Worm (Caenorhabditis elegans) whole organism, young adult: ENCODE results near the gene Y49E10.21.
A peak's percentile ranks its signal among the peaks of the same experiment; 100 is the strongest.

Experiments
- B0035.1 ChIP-seq: sonication (generic microtip); optimal IDR thresholded peaks from 2 replicates; lab custom pipeline; 2016; ENCODE audit warnings: missing genetic modification characterization, mild to moderate bottlenecking, missing compliant biosample characterization, missing genotype, missing genetic modification reagents
- C17E4.6 ChIP-seq: fragments of 200-800 bp; sonication (Bioruptor generic); IDR thresholded peaks from 2 replicates; pipeline ENCODE4 v1.3.6; 2022; ENCODE audit warnings: missing genetic modification reagents, missing genetic modification characterization, missing compliant biosample characterization
- F22D6.2 ChIP-seq: sonication (generic microtip); optimal IDR thresholded peaks from 2 replicates; lab custom pipeline; 2016; ENCODE audit warnings: mild to moderate bottlenecking, missing genetic modification characterization, missing compliant biosample characterization
- F37B4.10 ChIP-seq: fragments of 200-800 bp; sonication (Bioruptor generic); IDR thresholded peaks from 2 replicates; pipeline ENCODE4 v1.3.6; 2022; ENCODE audit warnings: missing genetic modification characterization, missing compliant biosample characterization
- F52B5.7 ChIP-seq: sonication (generic microtip); optimal IDR thresholded peaks from 2 replicates; lab custom pipeline; 2016; ENCODE audit warnings: mild to moderate bottlenecking, missing genetic modification characterization, missing compliant biosample characterization
- F57C9.4 ChIP-seq: sonication (generic microtip); optimal IDR thresholded peaks from 2 replicates; lab custom pipeline; 2017; ENCODE audit warnings: mild to moderate bottlenecking, missing genetic modification characterization, missing compliant biosample characterization
- Y53G8AR.9 ChIP-seq: fragments of 200-800 bp; sonication (Bioruptor generic); conservative IDR thresholded peaks from 2 replicates; pipeline ENCODE4 v1.3.6; 2022; ENCODE audit warnings: missing genetic modification reagents, missing genetic modification characterization, missing compliant biosample characterization
- Y56A3A.18 ChIP-seq: fragments of 200-800 bp; sonication (Bioruptor generic); IDR thresholded peaks from 2 replicates; pipeline ENCODE4 v1.3.6; 2022; ENCODE audit warnings: missing genetic modification reagents, missing genetic modification characterization, missing compliant biosample characterization
- Y79H2A.3 ChIP-seq: fragments of 200-800 bp; sonication (Bioruptor generic); conservative IDR thresholded peaks from 2 replicates; pipeline ENCODE4 v1.3.6; 2022; ENCODE audit warnings: missing genetic modification reagents, missing genetic modification characterization, missing compliant biosample characterization
- Y95B8A.8 ChIP-seq: fragments of 200-800 bp; sonication (Bioruptor generic); IDR thresholded peaks from 2 replicates; pipeline ENCODE4 v1.3.6; 2022; ENCODE audit warnings: missing genetic modification reagents, missing genetic modification characterization, missing compliant biosample characterization
- aptf-3 ChIP-seq: fragments of 200-800 bp; sonication (Bioruptor generic); IDR thresholded peaks from 2 replicates; pipeline ENCODE4 v1.3.6; 2022; ENCODE audit warnings: missing genetic modification characterization, missing compliant biosample characterization
- attf-5 ChIP-seq: fragments of 200-800 bp; sonication (Bioruptor generic); optimal IDR thresholded peaks from 2 replicates; lab custom pipeline; 2018; ENCODE audit warnings: mild to moderate bottlenecking, missing genetic modification characterization, missing compliant biosample characterization
- attf-6 ChIP-seq: fragments of 200-800 bp; sonication (Bioruptor generic); IDR thresholded peaks from 2 replicates; pipeline ENCODE4 v1.3.6; 2022; ENCODE audit warnings: missing genetic modification reagents, missing genetic modification characterization, missing compliant biosample characterization
- ccch-3 ChIP-seq: fragments of 200-800 bp; sonication (Bioruptor generic); optimal IDR thresholded peaks from 2 replicates; lab custom pipeline; 2018; ENCODE audit warnings: mild to moderate bottlenecking, missing genetic modification characterization, missing compliant biosample characterization
- cebp-1 ChIP-seq, 2 experiments: fragments of 200-800 bp in 1 of 2; sonication (Bioruptor generic) in 1 of 2; sonication (generic microtip) in 1 of 2; IDR thresholded peaks in 1 of 2; optimal IDR thresholded peaks in 1 of 2; 2 replicates each; pipeline versions ENCODE4 v1.3.6 to Lab custom; 2017 to 2022; ENCODE audit warnings: missing compliant biosample characterization in 2 of 2, missing genetic modification characterization in 2 of 2, mild to moderate bottlenecking in 1 of 2, missing genetic modification reagents in 1 of 2, moderate library complexity in 1 of 2
- cebp-2 ChIP-seq: fragments of 200-800 bp; sonication (Bioruptor generic); IDR thresholded peaks from 2 replicates; pipeline ENCODE4 v1.3.6; 2022; ENCODE audit warnings: missing genetic modification characterization, missing compliant biosample characterization
- ceh-100 ChIP-seq: fragments of 200-800 bp; sonication (Bioruptor generic); IDR thresholded peaks from 2 replicates; pipeline ENCODE4 v1.3.6; 2022; ENCODE audit warnings: missing genetic modification reagents, missing genetic modification characterization, missing compliant biosample characterization
- ceh-27 ChIP-seq: fragments of 200-800 bp; sonication (Bioruptor generic); optimal IDR thresholded peaks from 2 replicates; lab custom pipeline; 2018; ENCODE audit warnings: mild to moderate bottlenecking, missing genetic modification characterization, moderate library complexity, missing compliant biosample characterization
- ceh-79 ChIP-seq: sonication (generic microtip); optimal IDR thresholded peaks from 2 replicates; lab custom pipeline; 2017; ENCODE audit warnings: mild to moderate bottlenecking, missing genetic modification characterization, missing compliant biosample characterization
- die-1 ChIP-seq: sonication (generic microtip); optimal IDR thresholded peaks from 2 replicates; lab custom pipeline; 2016; ENCODE audit warnings: missing genotype, mild to moderate bottlenecking, missing genetic modification characterization, missing compliant biosample characterization
- egl-18 ChIP-seq: fragments of 200-800 bp; sonication (Bioruptor generic); IDR thresholded peaks from 2 replicates; pipeline ENCODE4 v1.3.6; 2022; ENCODE audit warnings: missing genetic modification reagents, missing genetic modification characterization, missing compliant biosample characterization
- egrh-3 ChIP-seq: fragments of 200-800 bp; sonication (Bioruptor generic); IDR thresholded peaks from 2 replicates; pipeline ENCODE4 v1.3.6; 2022; ENCODE audit warnings: missing genetic modification reagents, missing genetic modification characterization, missing compliant biosample characterization
- ekl-4 ChIP-seq: fragments of 200-800 bp; sonication (Bioruptor generic); IDR thresholded peaks from 2 replicates; pipeline ENCODE4 v1.3.6; 2022; ENCODE audit warnings: missing genetic modification reagents, missing genetic modification characterization, missing compliant biosample characterization
- ets-4 ChIP-seq: fragments of 200-800 bp; sonication (Bioruptor generic); optimal IDR thresholded peaks from 2 replicates; lab custom pipeline; 2018; ENCODE audit warnings: mild to moderate bottlenecking, missing genetic modification characterization, missing compliant biosample characterization
- hmg-1.2 ChIP-seq: fragments of 200-800 bp; sonication (Bioruptor generic); IDR thresholded peaks from 2 replicates; pipeline ENCODE4 v1.3.6; 2022; ENCODE audit warnings: missing genetic modification reagents, missing genetic modification characterization, missing compliant biosample characterization
- hrde-1 ChIP-seq: sonication (generic microtip); optimal IDR thresholded peaks from 2 replicates; lab custom pipeline; 2016; ENCODE audit warnings: missing genetic modification characterization, mild to moderate bottlenecking, missing compliant biosample characterization, moderate library complexity, missing genotype, missing genetic modification reagents, borderline replicate concordance
- lag-1 ChIP-seq: fragments of 200-800 bp; sonication (Bioruptor generic); IDR thresholded peaks from 2 replicates; pipeline ENCODE4 v1.3.6; 2022; ENCODE audit warnings: missing genetic modification reagents, missing genetic modification characterization, missing compliant biosample characterization
- let-607 ChIP-seq, 2 experiments: fragments of 200-800 bp in 1 of 2; sonication (Bioruptor generic) in 1 of 2; sonication (generic microtip) in 1 of 2; optimal IDR thresholded peaks; 2 replicates each; lab custom pipeline; 2016 to 2018; ENCODE audit warnings: mild to moderate bottlenecking in 2 of 2, missing compliant biosample characterization in 2 of 2, missing genetic modification characterization in 2 of 2, moderate library complexity in 2 of 2, missing genotype in 1 of 2
- lin-26 ChIP-seq: fragments of 200-800 bp; sonication (Bioruptor generic); IDR thresholded peaks from 2 replicates; pipeline ENCODE4 v1.3.6; 2022; ENCODE audit warnings: missing genetic modification reagents, missing genetic modification characterization, missing compliant biosample characterization
- lsl-1 ChIP-seq: fragments of 200-800 bp; sonication (Bioruptor generic); optimal IDR thresholded peaks from 2 replicates; lab custom pipeline; 2018; ENCODE audit warnings: mild to moderate bottlenecking, missing genetic modification characterization, moderate library complexity, missing compliant biosample characterization
- lsy-27 ChIP-seq: sonication (generic microtip); optimal IDR thresholded peaks from 2 replicates; lab custom pipeline; 2017; ENCODE audit warnings: missing genetic modification characterization, mild to moderate bottlenecking, missing compliant biosample characterization, antibody characterized with exemption, missing genotype, borderline replicate concordance; ENCODE audit not compliant: insufficient read depth
- madf-3 ChIP-seq: fragments of 200-800 bp; sonication (Bioruptor generic); IDR thresholded peaks from 2 replicates; pipeline ENCODE4 v1.3.6; 2022; ENCODE audit warnings: missing genetic modification reagents, missing genetic modification characterization, missing compliant biosample characterization
- mxl-1 ChIP-seq: sonication (generic microtip); optimal IDR thresholded peaks from 2 replicates; lab custom pipeline; 2016; ENCODE audit warnings: missing genetic modification characterization, missing compliant biosample characterization
- nfya-2 ChIP-seq: fragments of 200-800 bp; sonication (Bioruptor generic); IDR thresholded peaks from 2 replicates; pipeline ENCODE4 v1.3.6; 2022; ENCODE audit warnings: missing genetic modification reagents, missing genetic modification characterization, missing compliant biosample characterization
- nhr-120 ChIP-seq: fragments of 200-800 bp; sonication (Bioruptor generic); IDR thresholded peaks from 2 replicates; pipeline ENCODE4 v1.3.6; 2022; ENCODE audit warnings: missing genetic modification characterization, missing compliant biosample characterization
- pbrm-1 ChIP-seq: fragments of 200-800 bp; sonication (Bioruptor generic); IDR thresholded peaks from 2 replicates; pipeline ENCODE4 v1.3.6; 2022; ENCODE audit warnings: missing genetic modification reagents, missing genetic modification characterization, missing compliant biosample characterization
- rec-8 ChIP-seq, 2 experiments: sonication (generic microtip); optimal IDR thresholded peaks; 2 replicates each; lab custom pipeline; 2016; ENCODE audit warnings: mild to moderate bottlenecking in 2 of 2, missing genetic modification characterization in 2 of 2, missing genetic modification reagents in 2 of 2, missing genotype in 2 of 2, missing biosample characterization in 1 of 2, missing compliant biosample characterization in 1 of 2, moderate library complexity in 1 of 2
- repo-1 ChIP-seq: sonication (generic microtip); optimal IDR thresholded peaks from 2 replicates; lab custom pipeline; 2017; ENCODE audit warnings: mild to moderate bottlenecking, missing genetic modification characterization, missing compliant biosample characterization
- snpc-1.3 ChIP-seq: sonication (generic microtip); optimal IDR thresholded peaks from 2 replicates; lab custom pipeline; 2017; ENCODE audit warnings: missing genetic modification characterization, mild to moderate bottlenecking, missing compliant biosample characterization, antibody characterized with exemption, moderate library complexity, missing genotype, missing genetic modification reagents; ENCODE audit not compliant: insufficient read depth
- snpc-3.4 ChIP-seq: sonication (generic microtip); optimal IDR thresholded peaks from 2 replicates; lab custom pipeline; 2017; ENCODE audit warnings: missing genetic modification characterization, mild to moderate bottlenecking, missing compliant biosample characterization, antibody characterized with exemption, moderate library complexity, missing genotype, missing genetic modification reagents
- tlf-1 ChIP-seq: fragments of 200-800 bp; sonication (Bioruptor generic); optimal IDR thresholded peaks from 2 replicates; lab custom pipeline; 2018; ENCODE audit warnings: mild to moderate bottlenecking, missing genetic modification characterization, missing compliant biosample characterization
- unc-130 ChIP-seq: sonication (generic microtip); optimal IDR thresholded peaks from 2 replicates; lab custom pipeline; 2016; ENCODE audit warnings: missing genetic modification reagents, missing genetic modification characterization, missing compliant biosample characterization
- xnd-1 ChIP-seq: sonication (generic microtip); optimal IDR thresholded peaks from 2 replicates; lab custom pipeline; 2016; ENCODE audit warnings: missing genotype, missing genetic modification reagents, missing genetic modification characterization, missing compliant biosample characterization
- zim-3 ChIP-seq: sonication (generic microtip); optimal IDR thresholded peaks from 2 replicates; lab custom pipeline; 2017; ENCODE audit warnings: mild to moderate bottlenecking, missing genetic modification characterization, moderate library complexity, missing compliant biosample characterization
- ztf-26 ChIP-seq: sonication (generic microtip); optimal IDR thresholded peaks from 2 replicates; lab custom pipeline; 2017; ENCODE audit warnings: missing genetic modification characterization, missing compliant biosample characterization
- ztf-28 ChIP-seq: fragments of 200-800 bp; sonication (Bioruptor generic); IDR thresholded peaks from 2 replicates; pipeline ENCODE4 v1.3.6; 2022; ENCODE audit warnings: missing genetic modification reagents, missing genetic modification characterization, missing compliant biosample characterization

Y49E10.21 gene

ce11 chrIII:12496449-12496848 is 39.1 kb downstream of the Y49E10.21 start, which contains the start of gene herd-1 (continued):
- TF ChIP-seq nfya-2 (GFP tag; lab: Robert Waterston, UW) (0 out of 2 replicates have a peak, but pooled peaks have one; percentile 78), ets-4 (GFP tag; lab: Kevin White, UChicago) (no peak), let-607 (tag; optimal IDR thresholded peaks at IDR 0.05; lab: Kevin White, UChicago) (no peak), hmg-1.2 (GFP tag; lab: Robert Waterston, UW) (peak; percentile 21; the same call in 1 of the 2 replicates), Y53G8AR.9 (GFP tag; lab: Robert Waterston, UW) (0 out of 2 replicates have a peak, but pooled peaks have one; percentile 49), Y95B8A.8 (peak; percentile 76; the same call in 1 of the 2 replicates), rec-8 (tag; optimal IDR thresholded peaks at IDR 0.05; lab: Kevin White, UChicago) (peak in 1 of 2 experiments; percentile 8), Y56A3A.18 (GFP tag; lab: Robert Waterston, UW) (no peak), xnd-1 (tag; lab: Kevin White, UChicago) (no peak), Y79H2A.3 (GFP tag; lab: Robert Waterston, UW) (0 out of 2 replicates have a peak, but pooled peaks have one; percentile 33), aptf-3 (GFP tag; lab: Robert Waterston, UW) (0 out of 2 replicates have a peak, but pooled peaks have one; percentile 37), egrh-3 (GFP tag; lab: Robert Waterston, UW) (peak; percentile 30; the same call in 1 of the 2 replicates), ceh-100 (GFP tag; lab: Robert Waterston, UW) (0 out of 2 replicates have a peak, but pooled peaks have one; percentile 43), pbrm-1 (GFP tag; lab: Robert Waterston, UW) (peak; percentile 56; the same call in 1 of the 2 replicates), attf-5 (GFP tag; lab: Kevin White, UChicago) (no peak), lsl-1 (peak; percentile 44), tlf-1 (GFP tag; lab: Kevin White, UChicago) (no peak), nhr-120 (GFP tag; lab: Robert Waterston, UW) (no peak), ceh-27 (GFP tag; lab: Kevin White, UChicago) (peak; percentile 7), F22D6.2 (tag; lab: Kevin White, UChicago) (no peak), B0035.1 (no peak), attf-6 (GFP tag; lab: Robert Waterston, UW) (peak; percentile 69), lin-26 (peak; percentile 50; the same call in 1 of the 2 replicates), snpc-3.4 (peak; percentile 44), die-1 (tag; lab: Kevin White, UChicago) (peak; percentile 41), hrde-1 (tag; lab: Kevin White, UChicago) (peak; percentile 2), unc-130 (no peak), repo-1 (tag; lab: Kevin White, UChicago) (no peak), F37B4.10 (GFP tag; lab: Robert Waterston, UW) (no peak), ekl-4 (GFP tag; lab: Robert Waterston, UW) (peak; percentile 65; the same call in 1 of the 2 replicates), cebp-1 (GFP tag; IDR thresholded peaks at IDR 0.05; lab: Robert Waterston, UW) (no peak), cebp-1 (tag; optimal IDR thresholded peaks at IDR 0.05; lab: Kevin White, UChicago) (peak; percentile 56)

DNA sequence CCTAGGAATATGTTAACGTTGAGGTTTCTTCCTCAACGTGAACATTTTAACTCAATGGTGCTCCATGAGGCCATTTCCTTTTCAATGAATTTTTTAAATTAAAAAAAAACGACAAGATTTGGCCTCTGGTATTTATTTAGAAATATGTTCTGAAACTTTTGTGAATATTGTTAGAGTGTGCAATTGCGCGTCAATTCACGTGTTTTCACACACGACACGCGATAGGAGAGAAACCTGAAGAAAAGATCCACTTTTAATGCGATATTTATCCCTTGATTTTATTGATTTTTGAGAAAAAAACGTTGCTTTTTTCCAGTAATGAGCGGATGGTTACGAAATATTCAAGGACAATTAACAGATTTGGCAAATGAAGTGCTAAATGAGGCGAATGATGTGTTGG is 41.8 kb downstream of the Y49E10.21 start, which contains the start of gene sql-1:
Gene sql-1 (plus strand): TSS at position 313 of the 400 bp plus-strand sequence.
- no peak for TF ChIP-seq lag-1 (GFP tag; lab: Robert Waterston, UW)
- TF ChIP-seq C17E4.6 (GFP tag; lab: Robert Waterston, UW), result peak; percentile 80; the same call in 1 of the 2 replicates
- no peak for TF ChIP-seq ztf-28 (GFP tag; lab: Robert Waterston, UW)
- TF ChIP-seq snpc-1.3 (tag; lab: Kevin White, UChicago), result peak; percentile 60
- TF ChIP-seq egl-18 (GFP tag; lab: Robert Waterston, UW), result no peak
- peak; percentile 30 for TF ChIP-seq ceh-79 (tag; lab: Kevin White, UChicago)
- TF ChIP-seq hmg-1.2 (GFP tag; lab: Robert Waterston, UW), result peak; percentile 32; the same call in 1 of the 2 replicates
- no peak for TF ChIP-seq F57C9.4 (tag; lab: Kevin White, UChicago)
- no peak for TF ChIP-seq ccch-3
- peak; percentile 28 for TF ChIP-seq mxl-1
- TF ChIP-seq madf-3 (GFP tag; lab: Robert Waterston, UW), result no peak
- no peak for TF ChIP-seq ztf-26
- no peak for TF ChIP-seq lsy-27 (tag; lab: Kevin White, UChicago)
- TF ChIP-seq xnd-1 (tag; lab: Kevin White, UChicago), result peak; percentile 17
- TF ChIP-seq cebp-2 (GFP tag; lab: Robert Waterston, UW), result 0 out of 2 replicates have a peak, but pooled peaks have one; percentile 53
- TF ChIP-seq zim-3 (tag; lab: Kevin White, UChicago), result peak; percentile 37
- peak; percentile 73 for TF ChIP-seq F52B5.7
